Worm (Caenorhabditis elegans) whole organism, dauer: ENCODE results near the gene fbxb-75.

Experiments
- unc-62 ChIP-seq: sonication (generic microtip); optimal IDR thresholded peaks from 2 replicates; lab custom pipeline; 2017; ENCODE audit warnings: missing biosample characterization, missing genetic modification reagents, missing genetic modification characterization

The fbxb-75 gene

DNA sequence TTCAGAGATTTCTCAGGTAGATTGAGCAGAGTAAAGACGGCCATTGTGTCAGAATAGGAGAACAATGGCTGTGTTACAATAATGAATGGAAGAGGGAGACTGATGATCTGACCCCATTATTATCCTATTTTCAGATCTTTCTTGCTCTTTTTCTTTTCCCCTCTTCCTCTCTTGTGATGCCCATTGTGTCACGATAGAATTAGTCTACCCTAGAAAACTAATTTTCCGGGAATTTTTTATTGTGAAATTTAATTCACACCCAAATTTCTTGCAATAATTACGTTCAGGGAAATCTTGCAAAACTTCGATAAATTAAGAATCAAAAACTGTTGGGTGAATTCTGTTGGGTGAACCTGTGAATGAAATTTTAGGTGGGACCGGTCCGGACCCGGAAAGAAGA lies at the start of gene fbxb-75:
TSS of gene fbxb-75 (minus strand) at position 101 of the 400 bp plus-strand sequence.
- TF ChIP-seq unc-62 = no peak

DNA sequence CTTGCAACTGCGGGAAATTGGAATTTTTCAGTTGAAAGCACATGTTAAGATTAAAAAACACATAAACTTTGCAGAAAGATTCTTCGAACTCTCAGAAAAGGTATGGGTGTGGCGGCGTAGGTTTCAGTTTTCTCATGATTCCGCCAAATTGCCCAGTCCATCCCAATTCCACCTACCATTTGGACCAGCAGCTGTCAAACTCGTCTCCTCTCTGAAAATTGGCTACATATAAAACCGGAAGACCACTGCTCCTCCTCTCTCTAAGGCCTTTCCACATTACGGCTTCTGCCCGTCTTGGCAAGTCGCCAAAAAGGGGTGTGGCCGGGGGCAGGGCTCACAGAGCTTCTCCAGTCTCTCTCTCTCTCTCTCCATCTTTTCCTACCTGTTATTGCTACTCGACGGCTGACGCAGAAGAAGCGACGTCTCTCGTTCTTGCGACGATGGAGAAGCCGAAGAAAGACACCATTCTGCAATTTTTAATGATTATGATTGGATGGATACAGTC lies 49.2 kb upstream of the fbxb-75 start, which contains the start of gene ZK180.7:
TSS of gene ZK180.7 (plus strand) at position 395 of the 505 bp plus-strand sequence.
- TF ChIP-seq unc-62 = no peak

DNA sequence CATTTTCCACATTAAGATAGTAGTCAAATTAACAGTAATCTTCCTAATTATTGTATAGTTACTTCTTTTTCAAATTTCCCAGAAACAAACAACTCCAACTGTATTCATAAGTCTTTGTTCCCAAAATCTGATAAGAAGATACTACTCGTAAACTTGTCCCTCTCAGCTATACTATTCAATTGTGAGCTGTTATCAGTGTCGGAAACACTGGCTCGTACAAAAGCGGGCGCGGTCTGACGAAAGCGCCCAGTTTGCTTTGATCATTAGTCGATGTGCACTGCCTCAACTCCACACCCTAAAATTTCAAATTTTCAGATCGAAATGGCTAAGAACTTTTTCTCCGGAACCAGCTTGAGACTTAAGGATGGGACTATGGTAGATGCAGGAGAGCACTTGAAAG lies 45.8 kb upstream of the fbxb-75 start, which contains the start of gene trx-3:
TSS of gene trx-3 (plus strand) at position 291 of the 400 bp plus-strand sequence.
- no peak for TF ChIP-seq unc-62

DNA sequence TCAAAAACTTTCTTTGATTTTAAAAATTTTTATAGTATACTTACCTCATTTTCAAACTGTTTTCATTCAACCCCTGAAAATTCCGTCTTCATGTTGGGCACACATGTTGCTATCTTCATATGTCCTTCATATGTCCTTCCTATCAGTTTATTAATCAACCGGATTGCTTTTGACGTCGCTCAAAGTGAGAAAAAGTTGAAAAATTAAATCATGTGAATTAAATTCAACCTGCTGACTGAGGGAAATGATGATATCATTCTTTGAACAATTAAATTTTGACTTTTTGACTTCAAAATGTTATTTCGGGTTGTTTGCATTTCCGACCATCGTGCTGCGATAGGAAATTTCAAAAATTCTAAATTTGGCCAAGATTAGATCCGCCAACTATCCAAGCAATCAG lies 43.6 kb upstream of the fbxb-75 start:
- TF ChIP-seq unc-62 = no peak

DNA sequence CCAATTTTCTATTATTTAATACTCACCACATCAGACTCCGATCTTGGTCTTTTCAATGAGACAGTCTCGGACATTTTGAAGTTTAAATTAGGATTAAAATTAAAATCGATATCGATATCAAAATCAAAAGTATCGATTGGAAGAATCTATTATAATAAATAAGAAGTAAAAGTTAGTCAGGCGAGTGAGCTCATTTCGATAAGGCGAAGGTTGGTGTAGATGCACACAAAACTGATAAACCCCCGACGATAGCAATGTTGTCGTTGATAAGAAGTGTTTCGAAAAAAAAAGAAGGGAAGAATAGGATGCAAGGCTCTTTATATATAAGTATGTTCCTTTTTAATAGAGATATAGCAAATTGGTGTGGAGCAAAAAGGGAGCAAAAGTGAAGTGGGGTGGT lies 41.6 kb upstream of the fbxb-75 start, which contains the start of gene M01H9.4:
TSS of gene M01H9.4 (minus strand) at position 379 of the 400 bp plus-strand sequence.
- TF ChIP-seq unc-62 = no peak

DNA sequence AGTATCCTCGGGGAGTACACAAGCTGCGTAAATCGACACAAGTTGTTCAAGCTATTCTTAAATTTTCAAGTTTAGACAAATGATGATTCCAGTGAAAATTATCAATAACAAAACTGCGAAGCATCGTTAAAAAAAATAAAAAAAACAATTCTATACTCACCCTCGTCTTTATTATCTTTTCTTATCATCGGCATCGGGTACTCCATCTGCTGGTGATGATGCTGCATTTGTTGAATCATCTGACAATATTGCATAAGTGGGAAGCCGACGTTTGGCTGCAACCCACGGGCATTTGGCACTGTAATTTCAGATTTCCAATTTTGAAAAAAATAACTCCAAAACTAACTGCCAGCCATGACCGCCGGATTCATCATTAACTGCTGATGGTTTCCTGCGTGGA lies 40.3 kb upstream of the fbxb-75 start:
- TF ChIP-seq unc-62 = no peak

DNA sequence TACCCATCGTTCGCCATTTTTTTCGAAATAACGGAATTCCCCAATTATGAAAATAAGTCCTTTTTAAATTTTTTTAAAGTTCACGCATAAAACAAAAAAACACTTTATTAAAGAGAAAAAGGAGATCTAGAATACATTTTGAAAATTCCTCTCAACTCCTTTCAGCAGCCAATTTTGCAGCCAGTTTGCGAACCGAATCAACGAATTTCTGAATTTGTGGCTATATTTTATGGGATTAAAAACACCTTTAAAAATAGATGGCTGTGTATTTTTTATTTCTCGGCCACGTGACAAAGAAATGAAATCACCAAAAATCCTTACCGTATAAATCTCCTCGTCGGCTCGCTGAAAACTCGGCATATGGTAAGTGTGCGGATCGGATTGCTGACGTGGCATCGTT lies 39.0 kb upstream of the fbxb-75 start, which contains the start of gene M01H9.10:
TSS of gene M01H9.10 (minus strand) at position 101 of the 400 bp plus-strand sequence.
- TF ChIP-seq unc-62 = no peak

DNA sequence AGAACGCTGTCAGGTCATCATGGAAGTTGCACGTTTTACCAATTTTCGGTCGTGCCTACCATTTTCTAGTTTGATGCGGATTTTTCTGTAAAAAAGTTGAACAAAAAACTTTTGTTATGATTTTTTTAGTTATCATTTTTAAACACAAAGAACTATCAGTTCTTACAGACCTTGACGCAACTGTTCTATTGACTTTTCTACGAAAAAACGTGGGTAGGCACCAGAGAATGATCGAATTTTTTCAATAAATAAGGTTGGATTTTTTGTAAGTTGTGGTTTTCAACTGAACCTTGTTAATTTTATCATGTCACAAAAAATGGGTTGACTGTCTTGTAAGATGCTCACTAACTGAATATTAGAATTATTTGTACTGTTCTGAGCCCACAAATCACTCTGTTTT lies 37.6 kb upstream of the fbxb-75 start:
- no peak for TF ChIP-seq unc-62

DNA sequence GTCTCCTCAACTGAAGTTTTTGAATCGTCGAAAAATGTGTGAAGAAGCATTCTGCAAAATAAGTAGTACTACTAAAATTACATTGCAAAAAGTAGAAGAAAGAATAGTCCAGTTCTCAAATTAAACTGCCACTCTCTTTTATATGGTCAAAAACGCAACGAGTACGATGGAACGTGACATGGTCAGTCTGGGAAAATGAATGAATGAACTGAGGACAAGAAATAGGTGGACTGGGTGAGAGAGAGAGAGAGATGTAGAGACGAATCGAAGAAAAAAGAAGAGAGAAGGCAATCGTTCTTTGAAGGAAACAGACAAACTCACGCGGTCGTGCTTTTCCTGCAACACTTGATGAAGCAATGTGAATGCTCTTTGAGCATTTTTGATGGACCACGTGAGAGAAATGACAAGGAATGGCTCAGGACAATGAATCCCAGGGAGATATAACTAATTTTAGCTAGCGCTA lies 36.1 kb upstream of the fbxb-75 start, which contains the start of gene M01H9.3:
TSS of gene M01H9.3 (minus strand) at position 51 of the 463 bp plus-strand sequence.
- no peak for TF ChIP-seq unc-62

DNA sequence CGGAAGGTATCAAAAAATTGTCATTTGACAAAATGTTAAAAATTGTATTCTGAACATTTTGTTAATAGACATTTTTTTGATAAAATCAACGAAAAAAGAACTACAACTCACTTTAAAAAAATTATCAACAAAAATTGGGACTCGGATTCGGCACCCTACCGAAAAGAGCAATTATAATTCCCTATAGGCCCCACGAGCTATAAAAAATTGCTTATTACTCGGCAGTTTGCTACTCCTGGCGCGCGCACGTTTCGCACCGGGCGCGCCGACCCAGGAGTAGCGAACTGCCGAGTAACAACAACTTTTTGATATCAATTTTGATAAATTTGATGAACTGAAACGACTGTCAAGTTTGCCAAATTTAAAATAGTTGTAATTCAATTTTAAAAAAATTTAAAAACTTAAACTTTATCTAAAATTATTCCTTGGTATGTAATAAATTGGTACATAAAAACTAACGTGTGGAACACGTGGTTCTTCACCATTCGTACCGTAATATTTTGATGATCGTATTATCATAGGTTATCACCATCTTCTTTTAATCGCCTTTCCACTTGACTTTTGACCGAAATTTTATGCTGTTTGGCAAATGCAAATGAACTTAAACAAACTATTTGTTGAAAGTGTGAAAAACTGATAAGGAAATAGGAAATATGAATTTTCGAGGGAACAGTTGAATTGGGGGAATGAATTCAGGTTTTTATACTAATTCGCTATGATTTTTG lies 34.5 kb upstream of the fbxb-75 start:
- TF ChIP-seq unc-62 = no peak

DNA sequence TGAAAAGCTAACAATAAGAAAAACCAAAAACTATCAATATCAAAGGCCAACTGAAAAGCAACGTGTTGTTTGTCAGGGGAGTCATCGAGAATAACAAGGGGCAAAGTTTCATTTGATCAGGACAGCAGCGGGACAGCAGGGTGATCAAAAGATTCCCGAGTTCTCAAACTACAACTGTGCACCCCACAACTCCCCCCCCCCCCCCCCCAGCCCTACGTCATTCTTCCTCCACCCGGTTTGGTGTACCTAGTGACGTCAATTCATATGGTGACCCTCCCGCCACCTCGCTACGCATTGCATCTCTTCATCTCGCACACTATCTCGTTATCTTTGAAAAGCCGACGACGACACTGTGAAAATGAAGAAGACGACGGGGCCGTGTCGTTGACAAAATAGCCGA lies 32.8 kb upstream of the fbxb-75 start:
- no peak for TF ChIP-seq unc-62

DNA sequence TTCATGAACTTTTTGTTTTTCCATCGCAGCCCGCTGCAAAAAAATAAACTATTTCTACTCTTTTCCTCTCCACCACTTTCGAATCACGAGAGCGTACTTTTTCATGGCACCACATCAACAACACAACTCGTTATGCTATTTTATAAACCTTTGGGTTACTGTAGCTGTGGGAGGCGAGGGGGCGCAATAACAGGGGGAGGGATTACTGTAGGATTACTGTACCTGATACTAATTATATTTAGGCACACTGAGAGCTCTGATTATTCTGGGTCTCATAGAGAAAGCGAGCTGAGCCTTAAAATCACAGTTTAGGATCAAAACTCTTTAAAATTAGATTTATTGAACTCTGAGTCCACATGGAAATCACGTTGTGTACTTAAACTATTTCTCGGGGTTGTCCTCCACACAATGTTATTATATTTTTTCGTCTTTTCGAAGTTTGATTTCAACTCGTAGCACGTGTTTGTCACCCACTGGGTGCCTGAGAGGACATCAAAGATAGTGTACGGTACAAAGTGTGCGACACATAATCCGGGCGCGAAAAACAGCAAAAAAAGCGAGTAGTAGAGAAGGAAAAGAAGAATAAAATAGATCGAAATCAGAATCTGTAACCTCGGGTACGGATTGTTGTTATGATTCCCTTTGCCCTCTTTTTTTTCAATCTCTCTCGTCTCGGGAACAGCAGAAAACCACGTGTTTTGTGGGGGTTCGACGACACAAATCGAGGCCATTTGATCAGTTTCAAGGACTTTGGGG lies 31.6 kb upstream of the fbxb-75 start:
- no peak for TF ChIP-seq unc-62

DNA sequence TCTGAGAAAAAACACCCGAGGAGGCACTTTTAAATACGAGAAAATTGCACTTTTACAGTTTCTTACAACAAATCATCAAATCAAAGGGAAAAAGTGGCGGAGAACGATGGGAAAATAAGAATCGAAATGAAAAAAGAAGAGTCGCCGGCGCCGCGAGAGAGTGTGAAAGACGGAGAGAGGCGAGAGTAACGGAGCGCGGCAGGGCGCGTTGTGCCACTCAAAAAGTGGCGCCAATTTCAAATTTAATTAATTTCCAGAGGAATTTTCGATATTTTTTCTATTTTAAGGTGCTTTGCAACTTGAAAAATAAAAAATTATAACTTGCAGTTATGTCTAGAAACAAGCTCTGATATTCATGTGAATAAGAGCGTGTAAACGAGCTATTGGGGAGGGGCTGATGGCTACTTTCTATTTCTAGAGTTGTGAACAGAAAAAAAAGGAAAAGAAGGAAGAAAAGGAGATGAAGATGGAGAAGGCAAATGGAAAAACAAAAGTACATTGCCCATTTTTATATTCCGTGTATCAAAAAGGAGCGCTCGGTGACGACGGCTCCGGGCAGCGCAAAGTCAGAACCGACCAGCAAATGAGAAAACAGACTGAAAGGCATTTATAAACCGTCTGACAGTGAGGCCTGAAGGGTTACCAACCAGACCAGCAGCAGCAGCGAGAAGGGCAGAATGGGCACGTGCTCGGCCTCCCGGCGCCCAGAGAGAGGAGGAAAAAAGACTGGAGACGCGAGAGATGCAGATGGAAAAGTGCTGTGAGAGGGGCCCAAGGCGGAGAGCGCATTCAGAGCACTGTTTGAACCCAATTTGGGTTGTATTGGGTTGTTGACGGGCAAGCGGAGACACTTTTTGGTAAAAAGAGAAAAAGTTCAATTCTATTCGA lies 30.2 kb upstream of the fbxb-75 start:
- TF ChIP-seq unc-62 = no peak

DNA sequence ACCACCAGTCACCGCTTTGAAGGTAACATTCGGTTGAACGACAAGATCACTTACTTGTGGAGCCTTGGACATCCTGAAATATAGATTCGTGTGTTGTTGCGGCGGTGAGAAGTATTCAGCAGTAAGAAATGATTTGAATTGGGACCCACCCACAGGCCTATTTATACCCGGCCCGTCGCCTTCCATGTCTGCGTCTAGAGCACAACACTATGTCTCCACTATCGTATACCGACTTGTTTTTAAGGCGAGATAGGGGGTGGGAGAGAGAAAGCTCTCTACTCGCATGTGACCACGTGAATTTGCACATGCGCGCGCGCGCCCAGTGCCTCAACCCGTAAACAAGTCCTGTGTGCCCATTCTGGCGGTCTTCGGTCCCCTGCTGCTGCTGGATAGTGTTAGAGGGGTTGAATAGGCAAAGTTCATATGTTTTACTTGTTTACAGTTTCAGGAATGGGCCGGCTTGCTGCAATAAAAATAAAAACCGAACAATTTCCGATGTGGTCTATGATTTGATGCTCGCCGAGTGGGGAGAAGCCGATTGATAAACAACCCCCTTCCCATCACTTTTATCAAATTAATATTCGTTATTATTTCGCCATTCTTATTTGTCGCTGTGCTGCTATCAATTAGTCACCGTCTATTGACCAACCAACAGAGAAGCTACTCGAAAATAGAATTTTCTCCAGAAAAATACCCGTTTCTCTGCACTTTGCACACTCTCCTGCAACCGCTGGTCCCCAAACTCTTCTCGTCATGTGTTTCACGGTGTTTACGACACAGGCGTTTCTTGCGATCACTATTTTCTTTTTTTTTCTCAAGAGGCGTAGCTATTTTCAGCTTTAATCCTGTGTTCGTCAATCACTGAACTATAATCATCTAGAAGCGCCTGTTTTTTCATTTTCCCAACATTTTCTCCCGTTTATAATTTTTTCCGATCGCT lies 29.1 kb upstream of the fbxb-75 start:
- no peak for TF ChIP-seq unc-62

DNA sequence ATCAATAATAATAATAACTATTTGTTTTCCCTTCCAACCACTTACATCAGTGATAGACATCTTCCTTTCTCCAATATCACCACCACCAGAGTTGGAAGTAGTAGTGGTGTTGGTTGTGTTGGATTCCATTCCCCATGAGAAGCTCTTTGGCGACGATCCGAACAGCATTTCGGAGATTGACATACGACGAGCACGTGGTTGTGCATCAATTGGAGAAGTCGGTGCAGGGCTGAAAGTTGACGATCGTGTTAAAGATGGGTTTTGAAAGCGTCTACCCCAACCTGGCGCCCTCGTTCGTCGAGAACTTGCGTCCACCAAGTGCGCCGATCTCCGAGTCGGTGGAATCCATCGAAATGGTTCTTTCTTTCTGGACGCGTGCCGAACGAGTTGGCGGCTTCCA lies 28.1 kb upstream of the fbxb-75 start:
- TF ChIP-seq unc-62 = no peak
